Worm (Caenorhabditis elegans) whole organism, L2 larva: ENCODE measurements around the gene abch-1.

Source experiments
- ama-1 ChIP-seq: fragments of 150-350 bp; optimal IDR thresholded peaks from 2 replicates; lab custom pipeline; 2018; ENCODE audit warnings: inconsistent platforms
- gmeb-1 ChIP-seq: fragments of 150-350 bp; optimal IDR thresholded peaks from 2 replicates; lab custom pipeline; 2014; ENCODE audit warnings: missing biosample characterization, missing genetic modification characterization
- nhr-25 ChIP-seq: fragments of 150-350 bp; sonication (generic microtip); optimal IDR thresholded peaks from 3 replicates; lab custom pipeline; 2014; ENCODE audit warnings: missing biosample characterization, missing genetic modification characterization
- nhr-6 ChIP-seq: fragments of 150-350 bp; optimal IDR thresholded peaks from 2 replicates; lab custom pipeline; 2014; ENCODE audit warnings: missing biosample characterization, missing genetic modification characterization
- nhr-77 ChIP-seq: fragments of 150-350 bp; optimal IDR thresholded peaks from 2 replicates; lab custom pipeline; 2014; ENCODE audit warnings: missing biosample characterization, missing genetic modification characterization
- zag-1 ChIP-seq: fragments of 150-350 bp; optimal IDR thresholded peaks from 2 replicates; lab custom pipeline; 2014; ENCODE audit warnings: missing biosample characterization, missing genetic modification characterization
- ztf-11 ChIP-seq: sonication (generic microtip); optimal IDR thresholded peaks from 2 replicates; lab custom pipeline; 2017; ENCODE audit warnings: missing biosample characterization, missing genetic modification characterization

- TF ChIP-seq gmeb-1 (no peak), ztf-11 (no peak), nhr-6 (tag; lab: Kevin White, UChicago) (no peak), nhr-25 (tag; lab: Kevin White, UChicago) (no peak), ama-1 (lab: Kevin White, UChicago) (no peak), nhr-77 (tag; lab: Kevin White, UChicago) (no peak), zag-1 (tag; lab: Kevin White, UChicago) (no peak)
These were observed 13.5 kb upstream of the abch-1 start, which contains the start of gene lron-15 for ce11 chrII:6544842-6545410.
